3 worm cellular contexts compared by ENCODE assay signal in genomic region chrIV:17174980-17175379, ce11.
A peak's percentile ranks its signal among the peaks of the same experiment; 100 is the strongest.
TF ChIP-seq lines count a peak whose summit lies in the region.

No protein-coding gene starts in this region.

TF ChIP-seq in whole organism, L3 larva, 47 proteins besides CTCF, POLR2A, EP300 and RAD21:
- peak; percentile 45 for TF ChIP-seq elt-2 (tag; optimal IDR thresholded peaks at IDR 0.05; lab: Kevin White, UChicago)
- TF ChIP-seq pha-4 (tag; optimal IDR thresholded peaks at IDR 0.05; lab: Kevin White, UChicago) = peak; percentile 33
- no peak for TF ChIP-seq lin-15B (tag; optimal IDR thresholded peaks at IDR 0.05; lab: Kevin White, UChicago)

TF ChIP-seq in whole organism, L4 larva, 104 proteins besides CTCF, POLR2A, EP300 and RAD21:
- TF ChIP-seq daf-16 (GFP tag; optimal IDR thresholded peaks at IDR 0.05; lab: Kevin White, UChicago) = no peak
- TF ChIP-seq daf-16 (tag; optimal IDR thresholded peaks at IDR 0.05; lab: Kevin White, UChicago) = peak; percentile 93
- TF ChIP-seq dve-1 (tag; optimal IDR thresholded peaks at IDR 0.05; lab: Kevin White, UChicago; ENCODE audit: insufficient read depth) = peak; percentile 1
- no peak for TF ChIP-seq nhr-41 (GFP tag; IDR thresholded peaks at IDR 0.05; lab: Robert Waterston, UW)
- TF ChIP-seq zfp-2 (tag; optimal IDR thresholded peaks at IDR 0.05; lab: Kevin White, UChicago) = no peak
- TF ChIP-seq ctbp-1 (GFP tag; IDR thresholded peaks at IDR 0.05; lab: Robert Waterston, UW) = no peak
- peak; percentile 12 for TF ChIP-seq nhr-28 (tag; optimal IDR thresholded peaks at IDR 0.05; lab: Kevin White, UChicago)

TF ChIP-seq in whole organism, late embryonic, 69 proteins besides CTCF, POLR2A, EP300 and RAD21:
- peak; percentile 20 for TF ChIP-seq elt-2 (tag; optimal IDR thresholded peaks at IDR 0.05; lab: Kevin White, UChicago)
- TF ChIP-seq ceh-19 (GFP tag; optimal IDR thresholded peaks at IDR 0.05; lab: Kevin White, UChicago) = no peak
- no peak for TF ChIP-seq pha-2 (tag; optimal IDR thresholded peaks at IDR 0.05; lab: Kevin White, UChicago)
- no peak for TF ChIP-seq elt-4 (tag; optimal IDR thresholded peaks at IDR 0.05; lab: Kevin White, UChicago)
